Fruit fly (Drosophila melanogaster): Measurements from ENCODE around the gene CG11050.

The CG11050 gene

DNA sequence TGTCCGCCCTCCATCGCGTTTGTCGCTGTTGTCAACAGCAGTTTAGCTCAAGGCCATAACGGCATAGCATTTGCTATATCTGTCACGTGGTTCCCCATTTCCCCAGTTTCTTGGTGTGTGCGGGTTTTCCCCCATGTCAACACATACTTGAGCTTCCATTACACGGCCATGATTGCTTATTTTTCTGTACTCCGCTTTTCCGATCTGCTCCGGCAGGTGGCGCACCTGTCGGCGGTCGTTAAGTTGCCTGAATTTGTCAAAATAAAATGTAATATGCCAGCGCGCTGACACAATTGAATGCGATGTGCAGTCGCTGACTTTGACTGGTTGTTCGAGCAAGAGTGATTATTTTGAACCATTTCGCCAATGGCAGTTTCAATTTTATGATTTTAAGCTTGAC is 26.5 kb upstream of the CG11050 start:
- peak; percentile 79 for TF ChIP-seq CTCF (GFP tag; optimal IDR thresholded peaks at IDR 0.05)
- TF ChIP-seq CG8478 (optimal IDR thresholded peaks at IDR 0.05): peak; percentile 55
- peak; percentile 40; the same call in 1 of the 3 replicates for TF ChIP-seq ken (GFP tag; IDR thresholded peaks at IDR 0.05)
- no peak for TF ChIP-seq insv (GFP tag; optimal IDR thresholded peaks at IDR 0.05)

DNA sequence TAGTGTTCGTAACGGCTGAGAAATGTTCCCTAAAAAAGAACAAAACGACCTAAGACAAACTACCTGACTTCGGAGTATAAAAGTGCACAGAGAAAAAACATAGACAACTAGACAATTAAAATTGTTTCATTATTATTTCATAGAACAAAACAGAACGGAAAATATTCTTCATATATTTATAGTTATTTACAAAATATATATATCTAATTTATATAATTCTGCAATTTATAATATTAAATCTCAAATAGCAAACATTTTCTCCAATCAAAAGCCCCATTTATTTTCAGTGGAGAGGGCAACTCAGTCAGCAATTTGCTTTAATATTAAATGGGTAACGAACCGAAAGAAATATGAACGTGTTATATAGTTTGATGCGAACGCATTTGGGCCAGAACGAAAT is 15.8 kb upstream of the CG11050 start:
- TF ChIP-seq CG10979 (tag; optimal IDR thresholded peaks at IDR 0.05) (no peak), sc (optimal IDR thresholded peaks at IDR 0.05) (no peak), sc (GFP tag; optimal IDR thresholded peaks at IDR 0.05) (peak; percentile 38), CG17328 (GFP tag; IDR thresholded peaks at IDR 0.05) (peak; percentile 17; the same call in 1 of the 2 replicates), CG3838 (GFP tag; optimal IDR thresholded peaks at IDR 0.05) (no peak), gem (tag; optimal IDR thresholded peaks at IDR 0.05) (peak; percentile 82), CG33557 (GFP tag; optimal IDR thresholded peaks at IDR 0.05) (peak; percentile 60), CG10654 (GFP tag; optimal IDR thresholded peaks at IDR 0.05) (no peak), CG10462 (GFP tag; optimal IDR thresholded peaks at IDR 0.05) (peak; percentile 10), CG3407 (GFP tag; optimal IDR thresholded peaks at IDR 0.05) (peak; percentile 6), CG12391 (tag; optimal IDR thresholded peaks at IDR 0.05) (peak; percentile 75), Dbx (GFP tag; IDR thresholded peaks at IDR 0.05) (no peak), CoRest (tag; optimal IDR thresholded peaks at IDR 0.05) (peak; percentile 0), PHDP (tag; optimal IDR thresholded peaks at IDR 0.05) (peak; percentile 57), CG9437 (GFP tag; optimal IDR thresholded peaks at IDR 0.05) (peak; percentile 30), CG13424 (tag; optimal IDR thresholded peaks at IDR 0.05) (peak; percentile 61), CG31441 (GFP tag; IDR thresholded peaks at IDR 0.05) (no peak), CG2202 (tag; optimal IDR thresholded peaks at IDR 0.05) (peak; percentile 28), Oli (tag; optimal IDR thresholded peaks at IDR 0.05) (peak; percentile 19), dmrt11E (tag; optimal IDR thresholded peaks at IDR 0.05) (peak; percentile 61), Xbp1 (GFP tag; optimal IDR thresholded peaks at IDR 0.05) (no peak), CG17385 (GFP tag; optimal IDR thresholded peaks at IDR 0.05) (peak; percentile 15), tna (GFP tag; IDR thresholded peaks at IDR 0.05; ENCODE audit: partially characterized antibody) (no peak), CG8388 (GFP tag; optimal IDR thresholded peaks at IDR 0.05) (peak; percentile 69)

DNA sequence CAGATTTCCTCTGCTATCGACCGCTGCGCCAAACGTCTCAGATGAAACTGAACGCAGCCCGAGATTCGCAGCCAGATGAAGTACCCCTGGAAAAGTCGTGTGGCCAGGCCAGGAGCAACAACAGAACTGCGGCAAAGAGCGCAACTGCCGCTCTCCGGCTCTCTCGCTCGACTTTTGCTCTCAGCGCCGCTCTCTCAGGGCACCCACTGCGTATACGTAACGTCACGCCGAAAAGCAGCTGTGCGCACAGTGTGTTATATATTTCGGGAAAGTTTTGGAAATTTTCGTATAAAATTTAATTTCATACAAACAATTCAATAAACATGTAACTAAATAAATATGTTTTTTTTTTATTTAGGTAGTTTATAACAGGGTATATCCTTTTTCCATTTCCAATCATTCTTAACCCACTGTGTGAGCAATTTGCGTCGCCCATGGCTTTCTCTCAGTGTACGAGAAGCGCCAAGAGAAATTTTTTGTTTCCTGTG is 9.7 kb upstream of the CG11050 start, which contains the start of gene Dpp10:
Gene Dpp10 (minus strand): TSS at position 51 of the 488 bp plus-strand sequence.
- peak; percentile 97 for TF ChIP-seq ci (GFP tag; IDR thresholded peaks at IDR 0.05)
- TF ChIP-seq CG9609 (GFP tag; optimal IDR thresholded peaks at IDR 0.05): peak; percentile 80
- peak; percentile 70 for TF ChIP-seq CG16815 (GFP tag; optimal IDR thresholded peaks at IDR 0.05)
- TF ChIP-seq CG7987 (GFP tag; optimal IDR thresholded peaks at IDR 0.05): peak; percentile 60
- peak; percentile 94 for TF ChIP-seq CG10543 (GFP tag; optimal IDR thresholded peaks at IDR 0.05)
- TF ChIP-seq CG1647 (GFP tag; optimal IDR thresholded peaks at IDR 0.05): peak; percentile 83
- TF ChIP-seq ind (GFP tag; optimal IDR thresholded peaks at IDR 0.05): peak; percentile 90
- peak; percentile 84 for TF ChIP-seq ATbp (GFP tag; optimal IDR thresholded peaks at IDR 0.05)
- TF ChIP-seq exex (tag; optimal IDR thresholded peaks at IDR 0.05): peak; percentile 66
- peak; percentile 86 for TF ChIP-seq Chrac-16 (GFP tag; optimal IDR thresholded peaks at IDR 0.05)
- peak; percentile 92 for TF ChIP-seq sens (GFP tag)
- peak; percentile 81; the same call in 1 of the 2 replicates for TF ChIP-seq Lim3 (GFP tag; IDR thresholded peaks at IDR 0.05)
- TF ChIP-seq Deaf1 (tag; optimal IDR thresholded peaks at IDR 0.05): peak; percentile 74
- peak; percentile 92 for TF ChIP-seq CG3281 (GFP tag; optimal IDR thresholded peaks at IDR 0.05)
- TF ChIP-seq Nf-YC (tag; optimal IDR thresholded peaks at IDR 0.05): peak; percentile 82
- peak; percentile 86 for TF ChIP-seq CG12219 (GFP tag; optimal IDR thresholded peaks at IDR 0.05)
- TF ChIP-seq CG10321 (GFP tag; IDR thresholded peaks at IDR 0.05): peak; percentile 81
- peak; percentile 76 for TF ChIP-seq Myb (GFP tag; optimal IDR thresholded peaks at IDR 0.05)
- no peak for TF ChIP-seq fd102C (GFP tag; optimal IDR thresholded peaks at IDR 0.05)
- TF ChIP-seq repo (GFP tag; optimal IDR thresholded peaks at IDR 0.05): peak; percentile 61
- TF ChIP-seq nerfin-1 (tag; optimal IDR thresholded peaks at IDR 0.05): peak; percentile 67
- TF ChIP-seq gsb (GFP tag; IDR thresholded peaks at IDR 0.05): peak; percentile 94
- TF ChIP-seq CG7745 (tag; optimal IDR thresholded peaks at IDR 0.05): no peak

Data from whole organism, embryonic.